Worm (Caenorhabditis elegans): ENCODE results near the gene cpr-9.

DNA sequence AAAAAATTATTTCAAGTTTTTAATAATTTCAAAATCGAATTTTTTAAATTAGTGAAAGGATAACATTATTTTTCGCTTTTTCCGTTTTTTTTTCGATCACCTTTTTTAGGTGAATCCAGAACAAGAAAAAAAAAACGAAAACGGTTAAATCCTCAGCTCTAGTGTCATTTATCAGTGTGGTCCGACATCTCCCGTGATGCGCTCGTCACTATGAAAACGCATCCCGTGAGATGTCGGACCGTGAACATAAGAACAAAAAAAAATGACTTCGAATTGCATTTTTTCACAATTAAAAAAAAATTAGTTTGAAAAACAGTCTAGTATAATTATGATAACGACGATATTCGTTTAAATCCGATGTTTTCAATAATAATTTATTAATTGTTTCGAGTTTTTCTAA lies 44.9 kb downstream of the cpr-9 start:
- TF ChIP-seq dao-5 (tag; optimal IDR thresholded peaks at IDR 0.05) = no peak
- TF ChIP-seq him-1 (tag; optimal IDR thresholded peaks at IDR 0.05) = no peak

Measured in whole organism, L4/young adult.